Worm (Caenorhabditis elegans) whole organism, L4/young adult: ENCODE data around the gene ptr-15.

Source experiments
- W03F9.2 ChIP-seq: fragments of 150-350 bp; optimal IDR thresholded peaks from 2 replicates; lab custom pipeline; 2014; ENCODE audit warnings: missing biosample characterization, missing genetic modification characterization
- him-1 ChIP-seq: sonication (generic microtip); optimal IDR thresholded peaks from 2 replicates; lab custom pipeline; 2016; ENCODE audit warnings: missing genotype, missing genetic modification reagents, missing genetic modification characterization, missing compliant biosample characterization

DNA sequence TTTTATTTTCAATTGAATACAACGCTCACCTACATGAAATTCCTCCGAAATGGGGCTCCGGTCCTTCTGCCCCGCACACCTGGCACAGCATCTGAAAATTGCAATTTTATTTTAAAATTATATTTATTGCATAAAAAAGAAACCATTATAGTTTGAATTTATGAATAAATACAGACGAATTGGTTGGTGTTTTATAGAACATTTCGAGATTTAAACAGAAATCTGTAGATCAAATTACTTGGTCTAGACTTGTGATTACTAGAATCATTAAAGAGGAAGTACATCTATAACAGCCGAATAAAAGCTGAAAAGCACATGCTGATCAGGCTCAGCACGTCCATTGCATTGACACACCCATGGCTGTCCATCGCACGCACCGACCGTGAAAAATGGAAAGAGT is 22.0 kb upstream of the ptr-15 start, which contains the start of gene nhr-162:
- TF ChIP-seq him-1 (tag; lab: Kevin White, UChicago), result no peak
- no peak for TF ChIP-seq W03F9.2
